Worm (Caenorhabditis elegans) whole organism, L4 larva: ENCODE results near the gene tag-89.

Source experiments
- D1046.2 ChIP-seq: fragments of 200-800 bp; sonication (Bioruptor generic); IDR thresholded peaks from 2 replicates; pipeline ENCODE4 v1.3.6; 2022; ENCODE audit warnings: missing genetic modification characterization, missing compliant biosample characterization
- lin-13 ChIP-seq: fragments of 150-350 bp; optimal IDR thresholded peaks from 2 replicates; lab custom pipeline; 2014; ENCODE audit warnings: missing biosample characterization, missing genetic modification reagents, missing genetic modification characterization
- mdt-29 ChIP-seq: fragments of 200-800 bp; sonication (Bioruptor generic); IDR thresholded peaks from 2 replicates; pipeline ENCODE4 v1.3.6; 2022; ENCODE audit warnings: missing genetic modification reagents, missing genetic modification characterization, missing compliant biosample characterization
- mep-1 ChIP-seq: fragments of 150-350 bp; sonication (generic microtip); optimal IDR thresholded peaks from 3 replicates; lab custom pipeline; 2014; ENCODE audit warnings: missing biosample characterization, missing genetic modification characterization
- nhr-102 ChIP-seq: sonication (generic microtip); optimal IDR thresholded peaks from 2 replicates; lab custom pipeline; 2016; ENCODE audit warnings: mild to moderate bottlenecking, missing genetic modification characterization, moderate library complexity, missing compliant biosample characterization
- nhr-237 ChIP-seq: sonication (generic microtip); optimal IDR thresholded peaks from 2 replicates; lab custom pipeline; 2017; ENCODE audit warnings: missing biosample characterization, missing genetic modification characterization
- pha-4 ChIP-seq, 2 experiments: fragments of 150-350 bp in 1 of 2; fragments of 200-800 bp in 1 of 2; sonication (Bioruptor generic) in 1 of 2; IDR thresholded peaks in 1 of 2; optimal IDR thresholded peaks in 1 of 2; 2 replicates each; pipeline versions ENCODE4 v1.3.6 to Lab custom; 2014 to 2022; ENCODE audit warnings: missing genetic modification characterization in 2 of 2, missing genetic modification reagents in 2 of 2, missing biosample characterization in 1 of 2, missing compliant biosample characterization in 1 of 2
- unc-62 ChIP-seq, 3 experiments: fragments of 150-350 bp in 1 of 3; sonication (generic microtip); optimal IDR thresholded peaks in 2 of 3; peaks in 1 of 3; 1 replicate in 1 of 3; 2 replicates in 2 of 3; lab custom pipeline; 2014 to 2017; ENCODE audit warnings: missing biosample characterization in 3 of 3, missing genetic modification characterization in 3 of 3, missing genetic modification reagents in 3 of 3, missing genotype in 1 of 3

- TF ChIP-seq unc-62 (GFP tag; optimal IDR thresholded peaks at IDR 0.05 in 1 of 2; lab: Kevin White, UChicago), result no peak
- no peak for TF ChIP-seq unc-62 (tag; optimal IDR thresholded peaks at IDR 0.05; lab: Kevin White, UChicago)
- no peak for TF ChIP-seq lin-13 (GFP tag; lab: Kevin White, UChicago)
- TF ChIP-seq nhr-237 (tag; lab: Kevin White, UChicago), result no peak
- TF ChIP-seq pha-4 (GFP tag; IDR thresholded peaks at IDR 0.05; lab: Robert Waterston, UW), result no peak
- no peak for TF ChIP-seq pha-4 (tag; optimal IDR thresholded peaks at IDR 0.05; lab: Kevin White, UChicago)
- TF ChIP-seq mep-1, result no peak
- TF ChIP-seq mdt-29 (GFP tag; lab: Robert Waterston, UW), result no peak
- no peak for TF ChIP-seq nhr-102 (tag; lab: Kevin White, UChicago)
- no peak for TF ChIP-seq D1046.2 (GFP tag; lab: Robert Waterston, UW)
These were observed at the start of gene tag-89 for ce11 chrIV:11394243-11394642.
